Worm (Caenorhabditis elegans): Measurements from ENCODE around the gene T11G6.4.

DNA sequence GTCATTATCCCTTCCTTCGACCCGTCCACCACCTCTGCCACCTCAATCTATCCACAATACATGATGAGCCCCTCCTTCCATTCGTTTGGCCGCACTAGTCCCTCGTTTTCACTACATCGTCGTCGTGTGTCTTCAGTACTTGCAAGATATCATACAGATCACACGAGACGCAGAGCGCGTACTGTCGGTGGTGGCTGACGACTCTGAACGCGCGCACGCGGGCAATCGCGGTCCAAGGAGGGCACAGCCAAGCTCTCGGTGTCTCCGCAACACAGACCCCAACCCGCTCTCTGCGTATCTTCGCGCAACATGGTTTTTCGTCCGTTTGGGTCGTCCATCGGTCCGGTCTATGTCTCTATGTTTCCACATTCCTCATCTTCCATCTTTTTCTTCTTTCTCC, 34.7 kb downstream of the T11G6.4 start:
- TF ChIP-seq B0261.1 (tag; optimal IDR thresholded peaks at IDR 0.05) (no peak), ceh-91 (GFP tag; IDR thresholded peaks at IDR 0.05) (no peak), F33H1.4 (GFP tag; IDR thresholded peaks at IDR 0.05) (no peak), nhr-90 (tag; optimal IDR thresholded peaks at IDR 0.05) (no peak), aptf-3 (GFP tag; IDR thresholded peaks at IDR 0.05) (no peak), unc-62 (GFP tag; optimal IDR thresholded peaks at IDR 0.05) (no peak), zim-3 (tag; optimal IDR thresholded peaks at IDR 0.05) (no peak), Y56A3A.18 (GFP tag; IDR thresholded peaks at IDR 0.05) (no peak), lir-1 (GFP tag; conservative IDR thresholded peaks at IDR 0.05) (no peak)
